Fruit fly (Drosophila melanogaster) S2 (cell line): ENCODE data around the gene CG31013.

Experiments
- CG8478 ChIP-seq: fragments of >200 bp; optimal IDR thresholded peaks from 2 replicates; lab custom pipeline; 2018
- CTCF ChIP-seq, 2 experiments: fragments of >200 bp; optimal IDR thresholded peaks; 2 replicates each; lab custom pipeline; 2018

Gene CG31013

DNA sequence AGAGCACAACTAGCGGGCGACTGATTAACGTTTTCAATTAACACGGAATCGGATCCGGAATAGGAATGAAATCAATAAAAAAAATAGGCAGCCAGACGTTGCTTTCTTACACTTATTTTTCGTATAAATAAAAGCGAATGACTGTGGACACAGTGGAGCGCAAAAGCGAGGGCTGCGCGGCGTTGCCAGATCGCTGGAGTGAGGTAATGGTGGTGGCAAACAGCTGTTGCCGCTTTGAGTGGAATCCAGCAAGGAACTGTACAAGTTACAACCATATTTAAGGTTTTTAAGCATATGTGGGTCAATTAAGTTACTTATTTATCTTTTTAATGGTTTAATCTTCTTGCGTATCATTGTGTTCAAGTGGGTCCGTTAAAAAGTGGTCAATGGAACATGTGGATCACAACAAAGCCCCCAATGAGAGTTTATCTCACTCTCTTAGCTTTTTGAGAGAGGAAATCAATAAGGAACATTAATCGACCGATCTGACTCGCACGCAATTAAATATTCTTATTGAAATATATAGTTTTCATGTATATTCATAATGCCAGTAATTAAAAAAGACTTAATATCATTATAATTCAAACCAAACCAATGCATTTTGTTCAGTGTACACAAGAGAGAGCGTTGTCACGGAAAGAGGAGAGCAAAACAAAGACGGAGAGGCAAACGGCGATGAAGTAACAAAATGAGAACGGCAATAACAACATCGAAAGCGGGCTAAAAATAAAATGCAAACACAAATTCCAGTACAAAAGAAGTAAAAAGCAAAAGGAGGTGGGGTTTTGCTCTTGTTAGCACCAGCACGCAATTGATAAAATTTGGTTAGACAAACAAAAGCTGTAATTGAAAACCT lies 45.3 kb downstream of the CG31013 start:
- TF ChIP-seq CTCF (optimal IDR thresholded peaks at IDR 0.05; lab: Kevin White, UChicago) (no peak), CG8478 (no peak)

DNA sequence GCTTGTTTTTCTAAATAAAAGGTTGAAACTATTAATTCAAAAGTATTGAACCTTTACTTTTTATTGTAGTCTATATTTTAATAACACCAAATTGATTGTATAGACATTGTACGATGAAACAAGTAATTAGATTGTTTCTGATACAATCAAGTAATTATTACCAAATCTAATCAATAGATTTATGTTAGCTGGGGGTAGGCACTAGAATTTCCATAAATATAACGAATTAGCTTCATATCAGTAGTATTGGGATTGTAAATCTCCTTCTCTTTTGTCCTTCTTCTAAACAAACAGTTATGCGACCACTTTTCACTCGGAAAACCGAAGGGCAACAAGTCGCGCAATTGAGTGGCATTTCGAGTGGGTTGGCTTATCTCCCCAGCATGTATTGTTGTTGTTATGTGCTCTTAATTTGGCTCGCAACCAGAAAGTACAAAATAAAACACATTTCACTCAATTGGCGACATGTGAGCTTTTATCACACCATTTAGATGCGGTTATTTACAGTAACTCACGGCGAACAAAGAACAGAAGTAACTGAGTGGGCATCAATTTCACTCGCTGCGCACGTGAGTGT lies 46.2 kb downstream of the CG31013 start:
- TF ChIP-seq CG8478, result no peak

DNA sequence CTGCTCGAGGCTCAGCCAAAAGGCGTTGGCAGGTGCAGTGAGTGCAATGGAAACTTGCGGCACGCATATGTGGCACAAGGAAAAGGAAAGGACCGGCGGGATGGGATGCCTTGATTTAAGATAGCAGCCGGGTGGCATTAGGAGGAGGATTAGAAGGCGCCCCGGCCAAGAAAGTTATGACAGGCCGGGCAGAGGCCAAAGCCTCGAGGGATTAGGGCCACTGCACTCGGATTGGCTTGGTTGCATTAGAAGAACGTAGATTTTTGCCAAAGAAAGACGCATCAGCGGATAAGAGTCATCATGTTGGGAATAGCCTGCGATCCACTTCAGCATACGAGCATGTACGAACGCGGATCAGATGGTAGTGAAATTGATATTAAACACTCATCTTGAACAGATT lies 49.0 kb downstream of the CG31013 start, which contains the start of gene CG31019:
TSS of gene CG31019 (plus strand) at position 301 of the 400 bp plus-strand sequence.
- TF ChIP-seq CG8478, result no peak
- TF ChIP-seq CTCF (optimal IDR thresholded peaks at IDR 0.05; lab: Kevin White, UChicago), result no peak
